Worm (Caenorhabditis elegans) whole organism, L4 larva: ENCODE results near the gene R09A8.5.
"Not testable (repeated sequence)": the region's sequence is repeated elsewhere in the genome, so short reads cannot be mapped to it uniquely, and the experiment has no call there.

ENCODE experiments used
- F10B5.3 ChIP-seq: sonication (generic microtip); optimal IDR thresholded peaks from 2 replicates; lab custom pipeline; 2016; ENCODE audit warnings: mild to moderate bottlenecking, missing genetic modification characterization, missing compliant biosample characterization
- R02D3.7 ChIP-seq: fragments of 150-350 bp; sonication (generic microtip); optimal IDR thresholded peaks from 3 replicates; lab custom pipeline; 2014; ENCODE audit warnings: missing biosample characterization, missing genetic modification characterization
- T26A8.4 ChIP-seq: fragments of 200-800 bp; sonication (Bioruptor generic); IDR thresholded peaks from 2 replicates; pipeline ENCODE4 v1.3.6; 2022; ENCODE audit warnings: missing genetic modification characterization, missing compliant biosample characterization
- Y105C5A.15 ChIP-seq: fragments of 200-800 bp; sonication (Bioruptor generic); IDR thresholded peaks from 2 replicates; pipeline ENCODE4 v1.3.6; 2022; ENCODE audit warnings: missing genetic modification characterization, missing compliant biosample characterization
- Y75B8A.6 ChIP-seq: fragments of 200-800 bp; sonication (Bioruptor generic); IDR thresholded peaks from 2 replicates; pipeline ENCODE4 v1.3.6; 2022; ENCODE audit warnings: missing genetic modification reagents, missing genetic modification characterization, missing compliant biosample characterization
- aha-1 ChIP-seq: fragments of 150-350 bp; peaks from one replicate; lab custom pipeline; 2014; ENCODE audit warnings: missing biosample characterization, missing genetic modification characterization
- ama-1 ChIP-seq: fragments of 150-350 bp; optimal IDR thresholded peaks from 2 replicates; lab custom pipeline; 2014; ENCODE audit warnings: inconsistent platforms, mixed read lengths
- attf-4 ChIP-seq: sonication (generic microtip); optimal IDR thresholded peaks from 3 replicates; lab custom pipeline; 2017; ENCODE audit warnings: missing biosample characterization, missing genetic modification characterization
- ceh-32 ChIP-seq: sonication (generic microtip); optimal IDR thresholded peaks from 2 replicates; lab custom pipeline; 2016; ENCODE audit warnings: mild to moderate bottlenecking, missing genetic modification characterization, missing compliant biosample characterization; ENCODE audit not compliant: poor library complexity
- ceh-44 ChIP-seq: fragments of 200-800 bp; sonication (Bioruptor generic); IDR thresholded peaks from 2 replicates; pipeline ENCODE4 v1.3.6; 2022; ENCODE audit warnings: missing genetic modification reagents, missing genetic modification characterization, missing compliant biosample characterization
- ceh-62 ChIP-seq: sonication (generic microtip); optimal IDR thresholded peaks from 2 replicates; lab custom pipeline; 2017; ENCODE audit warnings: missing biosample characterization, missing genetic modification characterization
- ceh-82 ChIP-seq: sonication (generic microtip); optimal IDR thresholded peaks from 2 replicates; lab custom pipeline; 2017; ENCODE audit warnings: missing biosample characterization, missing genetic modification characterization
- daf-16 ChIP-seq, 3 experiments: sonication (generic microtip); optimal IDR thresholded peaks; 2 replicates each; lab custom pipeline; 2016 to 2017; ENCODE audit warnings: missing genetic modification characterization in 3 of 3, missing genetic modification reagents in 3 of 3, mild to moderate bottlenecking in 2 of 3, missing compliant biosample characterization in 2 of 3, missing biosample characterization in 1 of 3, moderate library complexity in 1 of 3
- daf-8 ChIP-seq: fragments of 200-800 bp; sonication (Bioruptor generic); IDR thresholded peaks from 2 replicates; pipeline ENCODE4 v1.3.6; 2022; ENCODE audit warnings: missing genetic modification characterization, missing compliant biosample characterization
- dmd-6 ChIP-seq: fragments of 200-800 bp; sonication (Bioruptor generic); IDR thresholded peaks from 2 replicates; pipeline ENCODE4 v1.3.6; 2022; ENCODE audit warnings: missing genetic modification reagents, missing genetic modification characterization, missing compliant biosample characterization
- dve-1 ChIP-seq: sonication (generic microtip); optimal IDR thresholded peaks from 2 replicates; lab custom pipeline; 2017; ENCODE audit warnings: antibody characterized with exemption, mild to moderate bottlenecking, missing genetic modification characterization, missing compliant biosample characterization; ENCODE audit not compliant: insufficient read depth
- fos-1 ChIP-seq: fragments of 150-350 bp; optimal IDR thresholded peaks from 2 replicates; lab custom pipeline; 2014; ENCODE audit warnings: missing biosample characterization, missing genetic modification characterization
- hlh-11 ChIP-seq: fragments of 200-800 bp; sonication (Bioruptor generic); optimal IDR thresholded peaks from 2 replicates; lab custom pipeline; 2018; ENCODE audit warnings: mild to moderate bottlenecking, missing genetic modification characterization, missing compliant biosample characterization
- hmg-1.1 ChIP-seq: fragments of 200-800 bp; sonication (Bioruptor generic); IDR thresholded peaks from 2 replicates; pipeline ENCODE4 v1.3.6; 2022; ENCODE audit warnings: missing genetic modification reagents, missing genetic modification characterization, missing compliant biosample characterization
- lim-7 ChIP-seq: fragments of 200-800 bp; sonication (Bioruptor generic); IDR thresholded peaks from 2 replicates; pipeline ENCODE4 v1.3.6; 2022; ENCODE audit warnings: missing genetic modification characterization, missing compliant biosample characterization
- lin-1 ChIP-seq: fragments of 200-800 bp; sonication (Bioruptor generic); IDR thresholded peaks from 2 replicates; pipeline ENCODE4 v1.3.6; 2022; ENCODE audit warnings: missing genetic modification reagents, missing genetic modification characterization, missing compliant biosample characterization
- lin-15B ChIP-seq: fragments of 150-350 bp; sonication (generic microtip); optimal IDR thresholded peaks from 3 replicates; lab custom pipeline; 2014; ENCODE audit warnings: missing biosample characterization, missing genetic modification characterization
- lir-3 ChIP-seq: sonication (generic microtip); optimal IDR thresholded peaks from 2 replicates; lab custom pipeline; 2016; ENCODE audit warnings: mild to moderate bottlenecking, missing genetic modification characterization, missing compliant biosample characterization
- lsy-2 ChIP-seq, 2 experiments: fragments of 150-350 bp in 1 of 2; sonication (generic microtip) in 1 of 2; optimal IDR thresholded peaks; 2 replicates each; lab custom pipeline; 2014 to 2017; ENCODE audit warnings: missing biosample characterization in 2 of 2, missing genetic modification characterization in 2 of 2
- nhr-10 ChIP-seq: fragments of 150-350 bp; optimal IDR thresholded peaks from 2 replicates; lab custom pipeline; 2014; ENCODE audit warnings: missing biosample characterization, missing genetic modification characterization
- nhr-28 ChIP-seq: fragments of 150-350 bp; optimal IDR thresholded peaks from 2 replicates; lab custom pipeline; 2014; ENCODE audit warnings: missing biosample characterization, missing genetic modification characterization
- nhr-41 ChIP-seq: fragments of 200-800 bp; sonication (Bioruptor generic); IDR thresholded peaks from 2 replicates; pipeline ENCODE4 v1.3.6; 2022; ENCODE audit warnings: missing genetic modification reagents, missing genetic modification characterization, missing compliant biosample characterization
- nhr-42 ChIP-seq: fragments of 200-800 bp; sonication (Bioruptor generic); IDR thresholded peaks from 2 replicates; pipeline ENCODE4 v1.3.6; 2022; ENCODE audit warnings: missing genetic modification characterization, missing compliant biosample characterization
- php-3 ChIP-seq: fragments of 200-800 bp; sonication (Bioruptor generic); IDR thresholded peaks from 2 replicates; pipeline ENCODE4 v1.3.6; 2022; ENCODE audit warnings: missing genetic modification reagents, missing genetic modification characterization, missing compliant biosample characterization
- rbr-2 ChIP-seq: sonication (generic microtip); optimal IDR thresholded peaks from 2 replicates; lab custom pipeline; 2016; ENCODE audit warnings: missing genotype, missing genetic modification characterization, missing compliant biosample characterization
- saeg-2 ChIP-seq: fragments of 200-800 bp; sonication (Bioruptor generic); IDR thresholded peaks from 2 replicates; pipeline ENCODE4 v1.3.6; 2022; ENCODE audit warnings: missing genetic modification reagents, missing genetic modification characterization, missing compliant biosample characterization
- sdz-12 ChIP-seq: fragments of 200-800 bp; sonication (Bioruptor generic); optimal IDR thresholded peaks from 2 replicates; lab custom pipeline; 2018; ENCODE audit warnings: mild to moderate bottlenecking, missing genetic modification characterization, missing compliant biosample characterization
- set-16 ChIP-seq: fragments of 200-800 bp; sonication (Bioruptor generic); IDR thresholded peaks from 2 replicates; pipeline ENCODE4 v1.3.6; 2022; ENCODE audit warnings: missing genetic modification reagents, missing genetic modification characterization, missing compliant biosample characterization
- skn-1 ChIP-seq: fragments of 150-350 bp; optimal IDR thresholded peaks from 2 replicates; lab custom pipeline; 2014; ENCODE audit warnings: missing biosample characterization, missing genetic modification characterization
- unc-130 ChIP-seq: sonication (generic microtip); optimal IDR thresholded peaks from 2 replicates; lab custom pipeline; 2016; ENCODE audit warnings: missing genetic modification reagents, missing genetic modification characterization, missing compliant biosample characterization
- unc-62 ChIP-seq, 3 experiments: fragments of 150-350 bp in 1 of 3; sonication (generic microtip); optimal IDR thresholded peaks in 2 of 3; peaks in 1 of 3; 1 replicate in 1 of 3; 2 replicates in 2 of 3; lab custom pipeline; 2014 to 2017; ENCODE audit warnings: missing biosample characterization in 3 of 3, missing genetic modification characterization in 3 of 3, missing genetic modification reagents in 3 of 3, missing genotype in 1 of 3
- zfp-2 ChIP-seq: sonication (generic microtip); optimal IDR thresholded peaks from 2 replicates; lab custom pipeline; 2016; ENCODE audit warnings: mild to moderate bottlenecking, missing genetic modification characterization, missing compliant biosample characterization
- zip-2 ChIP-seq: fragments of 150-350 bp; optimal IDR thresholded peaks from 2 replicates; lab custom pipeline; 2014; ENCODE audit warnings: missing biosample characterization, missing genetic modification characterization
- ztf-11 ChIP-seq: fragments of 150-350 bp; optimal IDR thresholded peaks from 2 replicates; lab custom pipeline; 2014; ENCODE audit warnings: missing biosample characterization, missing genetic modification characterization

Gene R09A8.5

ce11 chrX:12613451-12613850 lies 26.9 kb downstream of the R09A8.5 start, which contains the start of gene R09A8.1:
Gene R09A8.1 (plus strand): TSS chrX:12613751.
- TF ChIP-seq nhr-41; unc-62 (GFP tag; optimal IDR thresholded peaks at IDR 0.05 in 1 of 2; lab: Kevin White, UChicago); unc-62 (tag; optimal IDR thresholded peaks at IDR 0.05; lab: Kevin White, UChicago); nhr-10 (tag; lab: Kevin White, UChicago): not testable (repeated sequence)

- 0 out of 2 replicates have a peak, but pooled peaks have one; percentile 56 for TF ChIP-seq daf-8
- TF ChIP-seq set-16 (GFP tag; lab: Robert Waterston, UW): peak; percentile 60
Measured at ce11 chrX:12607578-12607977, 32.8 kb downstream of the R09A8.5 start.

- TF ChIP-seq ceh-62 (tag; lab: Kevin White, UChicago): no peak
Measured at ce11 chrX:12603322-12603984, 36.9 kb downstream of the R09A8.5 start, which contains the start of the genes T24D5.6 and R09A8.9. Gene T24D5.6 (plus strand): TSS chrX:12603622. Gene R09A8.9 (plus strand): TSS chrX:12603934.

ce11 chrX:12602611-12603010 lies 37.7 kb downstream of the R09A8.5 start:
- TF ChIP-seq unc-62 (GFP tag; optimal IDR thresholded peaks at IDR 0.05 in 1 of 2; lab: Kevin White, UChicago) (peak in 1 of 2 experiments; percentile 91), unc-62 (tag; optimal IDR thresholded peaks at IDR 0.05; lab: Kevin White, UChicago) (no peak), hlh-11 (no peak), Y75B8A.6 (GFP tag; lab: Robert Waterston, UW) (no peak), Y105C5A.15 (GFP tag; lab: Robert Waterston, UW) (no peak), nhr-42 (GFP tag; lab: Robert Waterston, UW) (no peak)

ce11 chrX:12596868-12597267 lies 43.5 kb downstream of the R09A8.5 start, which contains the start of gene T24D5.4:
Gene T24D5.4 (plus strand): TSS chrX:12597168.
- TF ChIP-seq fos-1 (tag; lab: Kevin White, UChicago) (no peak), aha-1 (peak; percentile 53)

ce11 chrX:12595954-12596353 lies 44.4 kb downstream of the R09A8.5 start:
- peak; percentile 35 for TF ChIP-seq nhr-28 (tag; lab: Kevin White, UChicago)
- TF ChIP-seq ceh-82 (tag; lab: Kevin White, UChicago): no peak
- TF ChIP-seq php-3 (GFP tag; lab: Robert Waterston, UW): 0 out of 2 replicates have a peak, but pooled peaks have one; percentile 29
- TF ChIP-seq skn-1 (tag; lab: Kevin White, UChicago): no peak
- no peak for TF ChIP-seq sdz-12
- TF ChIP-seq attf-4: no peak
- TF ChIP-seq rbr-2 (tag; lab: Kevin White, UChicago): no peak
- TF ChIP-seq ama-1 (lab: Kevin White, UChicago): no peak
- TF ChIP-seq lsy-2 (tag; optimal IDR thresholded peaks at IDR 0.05; lab: Kevin White, UChicago): no peak
- TF ChIP-seq fos-1 (tag; lab: Kevin White, UChicago): no peak
- peak; percentile 61; the same call in 1 of the 2 replicates for TF ChIP-seq dmd-6
- TF ChIP-seq ceh-62 (tag; lab: Kevin White, UChicago): no peak
- no peak for TF ChIP-seq unc-62 (GFP tag; optimal IDR thresholded peaks at IDR 0.05 in 1 of 2; lab: Kevin White, UChicago)
- no peak for TF ChIP-seq unc-62 (tag; optimal IDR thresholded peaks at IDR 0.05; lab: Kevin White, UChicago)
- no peak for TF ChIP-seq T26A8.4 (GFP tag; lab: Robert Waterston, UW)
- no peak for TF ChIP-seq R02D3.7 (tag; lab: Kevin White, UChicago)
- TF ChIP-seq ztf-11: no peak
- no peak for TF ChIP-seq zip-2
- TF ChIP-seq ceh-32 (tag; lab: Kevin White, UChicago): no peak
- TF ChIP-seq lin-15B (tag; lab: Kevin White, UChicago): no peak
- TF ChIP-seq zfp-2 (tag; lab: Kevin White, UChicago): no peak
- TF ChIP-seq lir-3 (tag; lab: Kevin White, UChicago): no peak
- no peak for TF ChIP-seq ceh-44 (GFP tag; lab: Robert Waterston, UW)
- TF ChIP-seq lin-1 (GFP tag; lab: Robert Waterston, UW): no peak
- no peak for TF ChIP-seq F10B5.3
- TF ChIP-seq dve-1 (tag; lab: Kevin White, UChicago): peak; percentile 41
- TF ChIP-seq saeg-2 (GFP tag; lab: Robert Waterston, UW): no peak
- TF ChIP-seq hmg-1.1: no peak
- no peak for TF ChIP-seq unc-130
- no peak for TF ChIP-seq daf-16 (GFP tag; optimal IDR thresholded peaks at IDR 0.05; lab: Kevin White, UChicago)
- peak; percentile 92 for TF ChIP-seq daf-16 (tag; optimal IDR thresholded peaks at IDR 0.05; lab: Kevin White, UChicago)
- no peak for TF ChIP-seq Y105C5A.15 (GFP tag; lab: Robert Waterston, UW)
- TF ChIP-seq lim-7 (GFP tag; lab: Robert Waterston, UW): no peak
